Fruit fly (Drosophila melanogaster) whole organism, embryonic: Measurements from ENCODE around the gene CG17127.

Experiments used
- BEAF-32 ChIP-seq: fragments of 200-800 bp; sonication (Bioruptor generic); optimal IDR thresholded peaks from 3 replicates; lab custom pipeline; 2017; ENCODE audit warnings: missing biosample characterization, missing genetic modification characterization, mild to moderate bottlenecking, moderate library complexity, missing genetic modification reagents
- Bdp1 ChIP-seq: fragments of 200-800 bp; sonication (Bioruptor generic); optimal IDR thresholded peaks from 3 replicates; lab custom pipeline; 2016; ENCODE audit warnings: missing biosample characterization, missing genetic modification characterization
- CG11560 ChIP-seq: fragments of 200-800 bp; sonication (Bioruptor generic); IDR thresholded peaks from 3 replicates; pipeline ENCODE4 v1.3.6; 2022; ENCODE audit warnings: missing biosample characterization, missing genetic modification characterization
- CG11723 ChIP-seq: fragments of 200-800 bp; sonication (Bioruptor generic); optimal IDR thresholded peaks from 2 replicates; lab custom pipeline; 2017; ENCODE audit warnings: missing biosample characterization, mild to moderate bottlenecking, missing genetic modification characterization
- CG13424 ChIP-seq: fragments of 200-800 bp; sonication (Bioruptor generic); optimal IDR thresholded peaks from 2 replicates; lab custom pipeline; 2019; ENCODE audit warnings: missing biosample characterization, mild to moderate bottlenecking, missing genetic modification characterization, moderate library complexity
- CG14710 ChIP-seq: fragments of 200-800 bp; sonication (Bioruptor generic); optimal IDR thresholded peaks from 3 replicates; lab custom pipeline; 2019; ENCODE audit warnings: missing biosample characterization, mild to moderate bottlenecking, missing genetic modification characterization, moderate library complexity
- CG15514 ChIP-seq: fragments of 200-800 bp; sonication (Bioruptor generic); optimal IDR thresholded peaks from 3 replicates; lab custom pipeline; 2017; ENCODE audit warnings: missing biosample characterization, missing genetic modification characterization, mild to moderate bottlenecking, moderate library complexity, missing genetic modification reagents
- CG15696 ChIP-seq: fragments of 200-800 bp; sonication (Bioruptor generic); optimal IDR thresholded peaks from 2 replicates; lab custom pipeline; 2019; ENCODE audit warnings: missing biosample characterization, mild to moderate bottlenecking, missing genetic modification characterization, moderate library complexity
- CG16813 ChIP-seq: fragments of 200-800 bp; sonication (Bioruptor generic); IDR thresholded peaks from 3 replicates; pipeline ENCODE4 v1.3.6; 2022; ENCODE audit warnings: missing biosample characterization, missing genetic modification characterization; ENCODE audit not compliant: partially characterized antibody
- CG17385 ChIP-seq: fragments of 200-800 bp; sonication (Bioruptor generic); optimal IDR thresholded peaks from 3 replicates; lab custom pipeline; 2018; ENCODE audit warnings: missing biosample characterization, mild to moderate bottlenecking, missing genetic modification characterization
- CG18476 ChIP-seq: fragments of 200-800 bp; sonication (Bioruptor generic); optimal IDR thresholded peaks from 2 replicates; lab custom pipeline; 2016; ENCODE audit warnings: missing biosample characterization, mild to moderate bottlenecking, missing genetic modification characterization
- CG2116 ChIP-seq: fragments of 200-800 bp; sonication (Bioruptor generic); optimal IDR thresholded peaks from 3 replicates; lab custom pipeline; 2018; ENCODE audit warnings: missing biosample characterization, mild to moderate bottlenecking, missing genetic modification characterization
- CG2129 ChIP-seq: fragments of 200-800 bp; sonication (Bioruptor generic); IDR thresholded peaks from 2 replicates; pipeline ENCODE4 v1.3.6; 2022; ENCODE audit warnings: missing biosample characterization, missing genetic modification characterization; ENCODE audit not compliant: partially characterized antibody
- CG2199 ChIP-seq: fragments of 200-800 bp; sonication (Bioruptor generic); IDR thresholded peaks from 3 replicates; pipeline ENCODE4 v1.3.6; 2022; ENCODE audit warnings: missing biosample characterization, missing genetic modification characterization
- CG2712 ChIP-seq: fragments of 200-800 bp; optimal IDR thresholded peaks from 3 replicates; lab custom pipeline; 2019; ENCODE audit warnings: missing biosample characterization, mild to moderate bottlenecking, missing genetic modification characterization, moderate library complexity
- CG30020 ChIP-seq: fragments of 200-800 bp; optimal IDR thresholded peaks from 2 replicates; lab custom pipeline; 2019; ENCODE audit warnings: missing biosample characterization, mild to moderate bottlenecking, missing genetic modification characterization, moderate library complexity
- CG4282 ChIP-seq: fragments of 200-800 bp; sonication (Bioruptor generic); optimal IDR thresholded peaks from 2 replicates; lab custom pipeline; 2016; ENCODE audit warnings: missing biosample characterization, missing genetic modification characterization
- CG4328 ChIP-seq: fragments of 200-800 bp; sonication (Bioruptor generic); optimal IDR thresholded peaks from 3 replicates; lab custom pipeline; 2017; ENCODE audit warnings: missing biosample characterization, missing genetic modification reagents, missing genetic modification characterization
- CG6272 ChIP-seq: fragments of 200-800 bp; sonication (Bioruptor generic); IDR thresholded peaks from 2 replicates; pipeline ENCODE4 v1.3.6; 2022; ENCODE audit warnings: missing biosample characterization, missing genetic modification characterization
- CG6683 ChIP-seq: fragments of 200-800 bp; sonication (Bioruptor generic); optimal IDR thresholded peaks from 2 replicates; lab custom pipeline; 2017; ENCODE audit warnings: missing biosample characterization, mild to moderate bottlenecking, missing genetic modification characterization, missing genetic modification reagents
- CG6689 ChIP-seq: fragments of 200-800 bp; sonication (Bioruptor generic); IDR thresholded peaks from 2 replicates; pipeline ENCODE4 v1.3.6; 2022; ENCODE audit warnings: missing biosample characterization, missing genetic modification characterization
- CG6765 ChIP-seq: fragments of 200-800 bp; sonication (Bioruptor generic); optimal IDR thresholded peaks from 3 replicates; lab custom pipeline; 2017; ENCODE audit warnings: missing biosample characterization, mild to moderate bottlenecking, missing genetic modification characterization
- CG7928 ChIP-seq: fragments of 200-800 bp; sonication (Bioruptor generic); optimal IDR thresholded peaks from 2 replicates; lab custom pipeline; 2017; ENCODE audit warnings: missing biosample characterization, mild to moderate bottlenecking, missing genetic modification characterization
- CG8478 ChIP-seq: fragments of >200 bp; optimal IDR thresholded peaks from 2 replicates; lab custom pipeline; 2018
- CG8765 ChIP-seq: fragments of 200-800 bp; sonication (Bioruptor generic); IDR thresholded peaks from 2 replicates; pipeline ENCODE4 v1.3.6; 2022; ENCODE audit warnings: missing biosample characterization, missing genetic modification characterization
- CG9215 ChIP-seq: fragments of 200-800 bp; sonication (Bioruptor generic); IDR thresholded peaks from 2 replicates; pipeline ENCODE4 v1.3.6; 2022; ENCODE audit warnings: missing biosample characterization, missing genetic modification characterization
- Chrac-16 ChIP-seq: fragments of 200-800 bp; sonication (Bioruptor generic); optimal IDR thresholded peaks from 3 replicates; lab custom pipeline; 2016; ENCODE audit warnings: missing biosample characterization, missing genetic modification characterization
- Doc3 ChIP-seq: fragments of 200-800 bp; sonication (Bioruptor generic); IDR thresholded peaks from 3 replicates; pipeline ENCODE4 v1.3.6; 2022; ENCODE audit warnings: missing biosample characterization, missing genetic modification characterization; ENCODE audit not compliant: partially characterized antibody
- Eip74EF ChIP-seq, 2 experiments: fragments of 200-800 bp in 1 of 2; fragments of >200 bp in 1 of 2; sonication (Bioruptor generic) in 1 of 2; optimal IDR thresholded peaks; 2 replicates each; lab custom pipeline; 2017 to 2019; ENCODE audit warnings: missing biosample characterization in 2 of 2, missing genetic modification characterization in 2 of 2, mild to moderate bottlenecking in 1 of 2, moderate library complexity in 1 of 2
- GATAe ChIP-seq: fragments of 200-800 bp; sonication (Bioruptor generic); conservative IDR thresholded peaks from 2 replicates; pipeline ENCODE4 v1.3.6; 2022; ENCODE audit warnings: missing biosample characterization, missing genetic modification characterization
- Gsc ChIP-seq: fragments of 200-800 bp; sonication (Bioruptor generic); IDR thresholded peaks from 2 replicates; pipeline ENCODE4 v1.3.6; 2022; ENCODE audit warnings: missing biosample characterization, missing genetic modification characterization
- Hand ChIP-seq: fragments of 200-800 bp; sonication (Bioruptor generic); optimal IDR thresholded peaks from 2 replicates; lab custom pipeline; 2017; ENCODE audit warnings: mild to moderate bottlenecking, missing biosample characterization, missing genetic modification reagents, missing genetic modification characterization
- Kr ChIP-seq: fragments of 200-800 bp; sonication (Bioruptor generic); optimal IDR thresholded peaks from 2 replicates; lab custom pipeline; 2017; ENCODE audit warnings: missing biosample characterization, mild to moderate bottlenecking, missing genetic modification characterization
- Meics ChIP-seq: fragments of 200-800 bp; sonication (Bioruptor generic); optimal IDR thresholded peaks from 2 replicates; lab custom pipeline; 2017; ENCODE audit warnings: missing biosample characterization, mild to moderate bottlenecking, missing genetic modification characterization
- Mes4 ChIP-seq: fragments of 200-800 bp; sonication (Bioruptor generic); optimal IDR thresholded peaks from 2 replicates; lab custom pipeline; 2016; ENCODE audit warnings: missing biosample characterization, missing genetic modification characterization
- Poxn ChIP-seq: fragments of 200-800 bp; sonication (Bioruptor generic); IDR thresholded peaks from 2 replicates; pipeline ENCODE4 v1.3.6; 2022; ENCODE audit warnings: missing biosample characterization, missing genetic modification characterization
- Six4 ChIP-seq: fragments of 200-800 bp; sonication (Bioruptor generic); optimal IDR thresholded peaks from 2 replicates; lab custom pipeline; 2016; ENCODE audit warnings: missing biosample characterization, missing genetic modification characterization
- Sry-δ ChIP-seq: fragments of 200-800 bp; sonication (Bioruptor generic); optimal IDR thresholded peaks from 2 replicates; lab custom pipeline; 2016; ENCODE audit warnings: missing biosample characterization, missing genetic modification characterization
- Ssrp ChIP-seq: fragments of 200-800 bp; sonication (Bioruptor generic); optimal IDR thresholded peaks from 2 replicates; lab custom pipeline; 2018; ENCODE audit warnings: missing biosample characterization, mild to moderate bottlenecking, missing genetic modification characterization, moderate library complexity
- ara ChIP-seq: fragments of 200-800 bp; sonication (Bioruptor generic); IDR thresholded peaks from 2 replicates; pipeline ENCODE4 v1.3.6; 2022; ENCODE audit warnings: missing biosample characterization, missing genetic modification characterization
- bab2 ChIP-seq: fragments of 200-800 bp; sonication (Bioruptor generic); optimal IDR thresholded peaks from 2 replicates; lab custom pipeline; 2016; ENCODE audit warnings: missing biosample characterization, missing genetic modification characterization
- bbx ChIP-seq: fragments of 200-800 bp; sonication (Bioruptor generic); IDR thresholded peaks from 2 replicates; pipeline ENCODE4 v1.3.6; 2022; ENCODE audit warnings: missing biosample characterization, missing genetic modification characterization; ENCODE audit not compliant: partially characterized antibody
- cg ChIP-seq: fragments of 200-800 bp; sonication (Bioruptor generic); optimal IDR thresholded peaks from 3 replicates; lab custom pipeline; 2019; ENCODE audit warnings: missing biosample characterization, mild to moderate bottlenecking, missing genetic modification characterization, moderate library complexity
- chinmo ChIP-seq: fragments of 200-800 bp; sonication (Bioruptor generic); IDR thresholded peaks from 4 replicates; pipeline ENCODE4 v1.3.6; 2022; ENCODE audit warnings: missing biosample characterization, missing genetic modification characterization; ENCODE audit not compliant: partially characterized antibody
- chn ChIP-seq: fragments of 200-800 bp; sonication (Bioruptor generic); optimal IDR thresholded peaks from 2 replicates; lab custom pipeline; 2016; ENCODE audit warnings: missing biosample characterization, missing genetic modification characterization
- crp ChIP-seq, 2 experiments: fragments of 200-800 bp; sonication (Bioruptor generic); optimal IDR thresholded peaks; 2 replicates in 1 of 2; 3 replicates in 1 of 2; lab custom pipeline; 2017; ENCODE audit warnings: missing biosample characterization in 2 of 2, missing genetic modification characterization in 2 of 2, mild to moderate bottlenecking in 1 of 2, moderate library complexity in 1 of 2
- inv ChIP-seq: fragments of 200-800 bp; sonication (Bioruptor generic); IDR thresholded peaks from 2 replicates; pipeline ENCODE4 v1.3.6; 2022; ENCODE audit warnings: missing biosample characterization, missing genetic modification characterization; ENCODE audit not compliant: partially characterized antibody
- stwl ChIP-seq: fragments of 200-800 bp; sonication (Bioruptor generic); optimal IDR thresholded peaks from 3 replicates; lab custom pipeline; 2018; ENCODE audit warnings: missing biosample characterization, mild to moderate bottlenecking, missing genetic modification characterization, moderate library complexity
- trem ChIP-seq: fragments of 200-800 bp; optimal IDR thresholded peaks from 3 replicates; lab custom pipeline; 2019; ENCODE audit warnings: missing biosample characterization, mild to moderate bottlenecking, missing genetic modification characterization, moderate library complexity
- z ChIP-seq: fragments of 200-800 bp; sonication (Bioruptor generic); IDR thresholded peaks from 3 replicates; pipeline ENCODE4 v1.3.6; 2022; ENCODE audit warnings: missing biosample characterization, missing genetic modification characterization

CG17127 gene

DNA sequence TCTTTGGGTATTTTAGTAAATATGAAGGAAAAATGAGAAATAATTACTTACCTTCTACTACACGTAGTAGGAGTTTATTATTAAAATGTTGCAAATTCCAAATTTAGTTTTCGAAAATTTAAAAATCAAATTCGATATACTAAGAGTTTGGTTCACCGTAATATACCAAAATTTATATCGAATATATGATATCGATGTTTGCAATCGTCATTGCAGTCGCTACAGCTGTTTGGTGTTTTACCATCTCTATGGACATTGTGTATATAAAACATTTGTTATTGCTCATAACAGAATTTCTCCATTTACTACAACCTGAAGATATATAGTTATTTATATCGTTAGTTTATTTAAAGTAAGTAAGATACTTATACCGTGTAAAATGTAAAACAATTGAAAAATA lies 41.9 kb upstream of the CG17127 start, which contains the start of gene CG6443 (continued):
- TF ChIP-seq trem (tag; lab: Kevin White, UChicago) = peak; percentile 56
- TF ChIP-seq CG11560 (tag; lab: Robert Waterston, UW) = peak; percentile 97
- no peak for TF ChIP-seq CG4328
- TF ChIP-seq z (GFP tag; lab: Robert Waterston, UW) = no peak
- TF ChIP-seq Kr = no peak
- no peak for TF ChIP-seq Meics (GFP tag; lab: Kevin White, UChicago)
- TF ChIP-seq CG8478 (lab: Kevin White, UChicago) = no peak
- TF ChIP-seq Six4 (GFP tag; lab: Kevin White, UChicago) = no peak
- TF ChIP-seq chinmo (GFP tag; lab: Robert Waterston, UW) = 0 out of 4 replicates have a peak, but pooled peaks have one; percentile 10
- peak; percentile 73 for TF ChIP-seq CG2116
- TF ChIP-seq bbx = peak; percentile 68
- no peak for TF ChIP-seq CG6765 (GFP tag; lab: Kevin White, UChicago)
- TF ChIP-seq CG2129 = peak; percentile 39; the same call in 1 of the 2 replicates
- no peak for TF ChIP-seq Ssrp
- no peak for TF ChIP-seq CG8765
- TF ChIP-seq Gsc (GFP tag; lab: Robert Waterston, UW) = no peak
- TF ChIP-seq crp (GFP tag; optimal IDR thresholded peaks at IDR 0.05; lab: Kevin White, UChicago) = peak; percentile 67 to 91
- TF ChIP-seq inv (GFP tag; lab: Robert Waterston, UW) = peak; percentile 51; the same call in 1 of the 2 replicates
- TF ChIP-seq Mes4 = no peak
- TF ChIP-seq Hand = no peak
- TF ChIP-seq CG30020 (tag; lab: Kevin White, UChicago) = peak; percentile 38
- no peak for TF ChIP-seq CG15696 (tag; lab: Kevin White, UChicago)
- TF ChIP-seq BEAF-32 (GFP tag; lab: Kevin White, UChicago) = peak; percentile 80
- TF ChIP-seq cg (GFP tag; lab: Kevin White, UChicago) = no peak
- peak; percentile 74 for TF ChIP-seq CG16813
- no peak for TF ChIP-seq CG6683
- TF ChIP-seq CG13424 (tag; lab: Kevin White, UChicago) = no peak
- TF ChIP-seq Eip74EF (GFP tag; optimal IDR thresholded peaks at IDR 0.05; lab: Kevin White, UChicago) = no peak
- no peak for TF ChIP-seq CG4282
- no peak for TF ChIP-seq Bdp1 (GFP tag; lab: Kevin White, UChicago)
- no peak for TF ChIP-seq CG6689 (GFP tag; lab: Robert Waterston, UW)
- TF ChIP-seq CG7928 (GFP tag; lab: Kevin White, UChicago) = no peak
- peak; percentile 90 for TF ChIP-seq Sry-δ (GFP tag; lab: Kevin White, UChicago)
- TF ChIP-seq CG17385 = no peak
- peak; percentile 89 for TF ChIP-seq stwl (tag; lab: Kevin White, UChicago)
- peak; percentile 68 for TF ChIP-seq CG15514 (GFP tag; lab: Kevin White, UChicago)
- no peak for TF ChIP-seq CG2199
- TF ChIP-seq Doc3 = peak; percentile 81
- no peak for TF ChIP-seq Poxn
- no peak for TF ChIP-seq ara (GFP tag; lab: Robert Waterston, UW)
- peak; percentile 19 for TF ChIP-seq CG14710 (tag; lab: Kevin White, UChicago)
- TF ChIP-seq GATAe (GFP tag; lab: Robert Waterston, UW) = no peak
- TF ChIP-seq CG11723 (GFP tag; lab: Kevin White, UChicago) = no peak
- no peak for TF ChIP-seq CG9215 (GFP tag; lab: Robert Waterston, UW)
- TF ChIP-seq CG18476 = no peak
- peak; percentile 40 for TF ChIP-seq CG2712 (tag; lab: Kevin White, UChicago)
- no peak for TF ChIP-seq CG6272 (GFP tag; lab: Robert Waterston, UW)
- TF ChIP-seq Chrac-16 (GFP tag; lab: Kevin White, UChicago) = no peak
- TF ChIP-seq bab2 = no peak
- TF ChIP-seq chn (GFP tag; lab: Kevin White, UChicago) = no peak
